Fruit fly (Drosophila melanogaster): ENCODE results near the gene Scsalpha1.

The Scsalpha1 gene

dm6 chr3L:3818566-3819325 lies 4.7 kb downstream of the Scsalpha1 start, which contains the start of gene enc (continued):
- no peak for TF ChIP-seq tin (GFP tag; optimal IDR thresholded peaks at IDR 0.05)
- TF ChIP-seq CG15514 (GFP tag; optimal IDR thresholded peaks at IDR 0.05) = peak; percentile 52
- no peak for TF ChIP-seq pan (optimal IDR thresholded peaks at IDR 0.05)
- TF ChIP-seq pan (GFP tag; optimal IDR thresholded peaks at IDR 0.05 in 1 of 2, IDR thresholded peaks at IDR 0.05 in 1 of 2) = no peak
- no peak for TF ChIP-seq az2 (GFP tag; optimal IDR thresholded peaks at IDR 0.05)
- TF ChIP-seq dmrt99B (tag; optimal IDR thresholded peaks at IDR 0.05) = no peak
- TF ChIP-seq CG5245 (GFP tag; optimal IDR thresholded peaks at IDR 0.05) = no peak
- TF ChIP-seq sens (GFP tag) = peak; percentile 61
- no peak for TF ChIP-seq ewg (GFP tag; optimal IDR thresholded peaks at IDR 0.05)
- TF ChIP-seq bigmax (GFP tag; optimal IDR thresholded peaks at IDR 0.05) = no peak
- TF ChIP-seq CG8089 (GFP tag; optimal IDR thresholded peaks at IDR 0.05) = no peak
- TF ChIP-seq CG10654 (GFP tag; optimal IDR thresholded peaks at IDR 0.05) = no peak
- TF ChIP-seq CG12236 (GFP tag; optimal IDR thresholded peaks at IDR 0.05) = no peak
- TF ChIP-seq CG17328 (GFP tag; IDR thresholded peaks at IDR 0.05) = no peak
- TF ChIP-seq Ssrp (tag; optimal IDR thresholded peaks at IDR 0.05) = no peak
- TF ChIP-seq CG2875 (GFP tag; optimal IDR thresholded peaks at IDR 0.05) = no peak
- TF ChIP-seq CG8944 (GFP tag; optimal IDR thresholded peaks at IDR 0.05) = no peak
- no peak for TF ChIP-seq E2f1 (GFP tag; IDR thresholded peaks at IDR 0.05)
- no peak for TF ChIP-seq CG18476 (GFP tag; optimal IDR thresholded peaks at IDR 0.05)
- TF ChIP-seq salm (tag; optimal IDR thresholded peaks at IDR 0.05) = no peak
- TF ChIP-seq Dip3 (GFP tag; optimal IDR thresholded peaks at IDR 0.05) = no peak
- TF ChIP-seq corto (GFP tag; optimal IDR thresholded peaks at IDR 0.05) = peak; percentile 9
- no peak for TF ChIP-seq NK7.1 (GFP tag; optimal IDR thresholded peaks at IDR 0.05)
- peak; percentile 5 for TF ChIP-seq NfI (GFP tag; optimal IDR thresholded peaks at IDR 0.05)
- TF ChIP-seq CG11085 (GFP tag; IDR thresholded peaks at IDR 0.05) = no peak
- TF ChIP-seq lmd (GFP tag; IDR thresholded peaks at IDR 0.05) = no peak
- no peak for TF ChIP-seq ci (GFP tag; IDR thresholded peaks at IDR 0.05)
- TF ChIP-seq Drgx (GFP tag; IDR thresholded peaks at IDR 0.05) = no peak
- TF ChIP-seq Abd-B (GFP tag; optimal IDR thresholded peaks at IDR 0.05) = no peak
- no peak for TF ChIP-seq Gsc (GFP tag; IDR thresholded peaks at IDR 0.05)
- no peak for TF ChIP-seq CG18619 (GFP tag; optimal IDR thresholded peaks at IDR 0.05)
- peak; percentile 39 for TF ChIP-seq CG10267 (tag; optimal IDR thresholded peaks at IDR 0.05)
- peak; percentile 23 for TF ChIP-seq Asciz (GFP tag; optimal IDR thresholded peaks at IDR 0.05)
- TF ChIP-seq CG10959 (GFP tag; IDR thresholded peaks at IDR 0.05) = no peak
- no peak for TF ChIP-seq CG3995 (GFP tag; optimal IDR thresholded peaks at IDR 0.05)
- no peak for TF ChIP-seq ranshi (GFP tag; IDR thresholded peaks at IDR 0.05)
- TF ChIP-seq cas (GFP tag; IDR thresholded peaks at IDR 0.05) = no peak
- TF ChIP-seq HLH4C (GFP tag; IDR thresholded peaks at IDR 0.05; ENCODE audit: partially characterized antibody) = peak; percentile 94
- TF ChIP-seq inv (GFP tag; IDR thresholded peaks at IDR 0.05; ENCODE audit: partially characterized antibody) = peak; percentile 95
- no peak for TF ChIP-seq otp (GFP tag; IDR thresholded peaks at IDR 0.05)
- TF ChIP-seq nerfin-2 (GFP tag; IDR thresholded peaks at IDR 0.05; ENCODE audit: partially characterized antibody) = peak; percentile 93
- no peak for TF ChIP-seq zfh2 (GFP tag; optimal IDR thresholded peaks at IDR 0.05)
- TF ChIP-seq D19B (GFP tag; optimal IDR thresholded peaks at IDR 0.05) = no peak
- TF ChIP-seq CG2202 (tag; optimal IDR thresholded peaks at IDR 0.05) = no peak
- TF ChIP-seq ERR (GFP tag; optimal IDR thresholded peaks at IDR 0.05) = peak; percentile 21
- no peak for TF ChIP-seq pfk (GFP tag; optimal IDR thresholded peaks at IDR 0.05)
- TF ChIP-seq CG10274 (GFP tag; optimal IDR thresholded peaks at IDR 0.05) = no peak
- no peak for TF ChIP-seq CG30431 (GFP tag; optimal IDR thresholded peaks at IDR 0.05)
- no peak for TF ChIP-seq Hr51 (GFP tag; optimal IDR thresholded peaks at IDR 0.05)
- TF ChIP-seq MESR4 (GFP tag; optimal IDR thresholded peaks at IDR 0.05) = peak; percentile 82

Data from whole organism, embryonic.